Fruit fly (Drosophila melanogaster) whole organism, wandering third instar larva: ENCODE results near the gene CG14313.

Source experiments
- CG32264 ChIP-seq: fragments of 200-800 bp; sonication (Bioruptor generic); optimal IDR thresholded peaks from 2 replicates; lab custom pipeline; 2016; ENCODE audit warnings: missing biosample characterization, missing genetic modification characterization
- CrebA ChIP-seq: fragments of 200-800 bp; sonication (Bioruptor generic); optimal IDR thresholded peaks from 2 replicates; lab custom pipeline; 2016; ENCODE audit warnings: missing biosample characterization, mild to moderate bottlenecking, missing genetic modification characterization, borderline replicate concordance
- GATAd ChIP-seq: sonication (Bioruptor generic); optimal IDR thresholded peaks from 2 replicates; lab custom pipeline; 2016; ENCODE audit warnings: missing biosample characterization, missing genetic modification characterization
- Hr83 ChIP-seq: fragments of 200-300 bp; sonication (Bioruptor generic); optimal IDR thresholded peaks from 2 replicates; lab custom pipeline; 2016; ENCODE audit warnings: missing biosample characterization, mild to moderate bottlenecking, missing genetic modification characterization, moderate library complexity; ENCODE audit not compliant: poor library complexity, severe bottlenecking
- Sp1 ChIP-seq: fragments of 200-800 bp; sonication (Bioruptor generic); optimal IDR thresholded peaks from 3 replicates; lab custom pipeline; 2019; ENCODE audit warnings: missing biosample characterization, mild to moderate bottlenecking, missing genetic modification characterization, moderate library complexity
- h ChIP-seq: fragments of 200-800 bp; sonication (Bioruptor generic); optimal IDR thresholded peaks from 3 replicates; lab custom pipeline; 2016; ENCODE audit warnings: missing biosample characterization, mild to moderate bottlenecking, missing genetic modification characterization
- lola ChIP-seq: fragments of >200 bp; optimal IDR thresholded peaks from 2 replicates; lab custom pipeline; 2017; ENCODE audit warnings: missing biosample characterization, missing genetic modification characterization
- sv ChIP-seq: fragments of 200-800 bp; sonication (Bioruptor generic); optimal IDR thresholded peaks from 3 replicates; lab custom pipeline; 2016; ENCODE audit warnings: missing biosample characterization, missing genetic modification characterization

DNA sequence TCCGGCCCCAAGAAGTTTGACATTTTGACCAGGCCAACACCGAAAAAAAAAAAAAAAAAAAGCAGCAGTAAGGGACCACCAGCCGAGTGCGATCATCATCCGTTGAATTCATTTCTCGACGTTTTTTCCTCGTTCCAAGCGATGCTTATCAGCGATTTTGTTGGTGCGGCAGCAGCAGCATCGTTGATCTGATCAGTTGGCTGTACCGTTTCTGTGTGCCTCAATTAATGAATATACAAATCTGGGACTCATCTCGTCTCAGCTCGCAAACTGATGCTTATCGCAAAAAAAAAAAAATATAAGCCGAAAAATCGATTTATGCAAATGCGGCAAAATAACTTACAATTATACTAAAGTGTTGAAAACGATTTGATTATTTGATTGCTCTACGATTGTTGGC is 46.9 kb downstream of the CG14313 start:
- TF ChIP-seq GATAd (GFP tag; lab: Kevin White, UChicago) (no peak), Sp1 (no peak), Hr83 (GFP tag; lab: Kevin White, UChicago) (no peak), h (GFP tag; lab: Kevin White, UChicago) (no peak), sv (GFP tag; lab: Kevin White, UChicago) (no peak), CrebA (GFP tag; lab: Kevin White, UChicago) (no peak), lola (GFP tag; lab: Kevin White, UChicago) (no peak), CG32264 (GFP tag; lab: Kevin White, UChicago) (no peak)
